Worm (Caenorhabditis elegans) whole organism, L4 larva: ENCODE results near the gene stau-1.
A peak's percentile ranks its signal among the peaks of the same experiment; 100 is the strongest.

Source experiments
- F10B5.3 ChIP-seq: sonication (generic microtip); optimal IDR thresholded peaks from 2 replicates; lab custom pipeline; 2016; ENCODE audit warnings: mild to moderate bottlenecking, missing genetic modification characterization, missing compliant biosample characterization
- F44E2.7 ChIP-seq: fragments of 200-800 bp; sonication (Bioruptor generic); IDR thresholded peaks from 2 replicates; pipeline ENCODE4 v2.1.2; 2022; ENCODE audit warnings: missing genetic modification characterization, missing compliant biosample characterization
- Y105C5A.15 ChIP-seq: fragments of 200-800 bp; sonication (Bioruptor generic); IDR thresholded peaks from 2 replicates; pipeline ENCODE4 v1.3.6; 2022; ENCODE audit warnings: missing genetic modification characterization, missing compliant biosample characterization
- ZK337.2 ChIP-seq: fragments of 200-800 bp; sonication (Bioruptor generic); IDR thresholded peaks from 2 replicates; pipeline ENCODE4 v1.3.6; 2022; ENCODE audit warnings: missing genetic modification reagents, missing genetic modification characterization, missing compliant biosample characterization
- aha-1 ChIP-seq: fragments of 150-350 bp; peaks from one replicate; lab custom pipeline; 2014; ENCODE audit warnings: missing biosample characterization, missing genetic modification characterization
- ceh-20 ChIP-seq: fragments of 200-800 bp; sonication (Bioruptor generic); IDR thresholded peaks from 2 replicates; pipeline ENCODE4 v1.3.6; 2022; ENCODE audit warnings: missing genetic modification reagents, missing genetic modification characterization, missing compliant biosample characterization
- ceh-28 ChIP-seq: fragments of 150-350 bp; optimal IDR thresholded peaks from 2 replicates; lab custom pipeline; 2014; ENCODE audit warnings: missing biosample characterization, missing genetic modification reagents, missing genetic modification characterization
- ceh-32 ChIP-seq: sonication (generic microtip); optimal IDR thresholded peaks from 2 replicates; lab custom pipeline; 2016; ENCODE audit warnings: mild to moderate bottlenecking, missing genetic modification characterization, missing compliant biosample characterization; ENCODE audit not compliant: poor library complexity
- cey-2 ChIP-seq: sonication (generic microtip); optimal IDR thresholded peaks from 3 replicates; lab custom pipeline; 2017; ENCODE audit warnings: missing genetic modification characterization, mild to moderate bottlenecking, missing compliant biosample characterization, antibody characterized with exemption, borderline replicate concordance; ENCODE audit not compliant: insufficient read depth
- ctbp-1 ChIP-seq: fragments of 200-800 bp; sonication (Bioruptor generic); IDR thresholded peaks from 2 replicates; pipeline ENCODE4 v1.3.6; 2022; ENCODE audit warnings: missing genetic modification reagents, missing genetic modification characterization, missing compliant biosample characterization
- daf-16 ChIP-seq, 3 experiments: sonication (generic microtip); optimal IDR thresholded peaks; 2 replicates each; lab custom pipeline; 2016 to 2017; ENCODE audit warnings: missing genetic modification characterization in 3 of 3, missing genetic modification reagents in 3 of 3, mild to moderate bottlenecking in 2 of 3, missing compliant biosample characterization in 2 of 3, missing biosample characterization in 1 of 3, moderate library complexity in 1 of 3
- dmd-6 ChIP-seq: fragments of 200-800 bp; sonication (Bioruptor generic); IDR thresholded peaks from 2 replicates; pipeline ENCODE4 v1.3.6; 2022; ENCODE audit warnings: missing genetic modification reagents, missing genetic modification characterization, missing compliant biosample characterization
- dmd-9 ChIP-seq: fragments of 200-800 bp; sonication (Bioruptor generic); IDR thresholded peaks from 2 replicates; pipeline ENCODE4 v1.3.6; 2022; ENCODE audit warnings: missing genetic modification reagents, missing genetic modification characterization, missing compliant biosample characterization
- duxl-1 ChIP-seq: sonication (generic microtip); optimal IDR thresholded peaks from 2 replicates; lab custom pipeline; 2016; ENCODE audit warnings: mild to moderate bottlenecking, missing genetic modification characterization, moderate library complexity, missing compliant biosample characterization; ENCODE audit not compliant: poor library complexity
- egl-27 ChIP-seq: sonication (generic microtip); optimal IDR thresholded peaks from 3 replicates; lab custom pipeline; 2017; ENCODE audit warnings: missing biosample characterization, missing genetic modification reagents, missing genetic modification characterization
- fkh-10 ChIP-seq: fragments of 150-350 bp; optimal IDR thresholded peaks from 2 replicates; lab custom pipeline; 2014; ENCODE audit warnings: missing biosample characterization, missing genetic modification reagents, missing genetic modification characterization
- hif-1 ChIP-seq, 2 experiments: sonication (generic microtip); optimal IDR thresholded peaks; 2 replicates each; lab custom pipeline; 2016 to 2017; ENCODE audit warnings: missing compliant biosample characterization in 2 of 2, missing genetic modification characterization in 2 of 2, missing genetic modification reagents in 2 of 2, missing genotype in 2 of 2, mild to moderate bottlenecking in 1 of 2
- hlh-11 ChIP-seq: fragments of 200-800 bp; sonication (Bioruptor generic); optimal IDR thresholded peaks from 2 replicates; lab custom pipeline; 2018; ENCODE audit warnings: mild to moderate bottlenecking, missing genetic modification characterization, missing compliant biosample characterization
- hlh-30 ChIP-seq: sonication (generic microtip); optimal IDR thresholded peaks from 2 replicates; lab custom pipeline; 2017; ENCODE audit warnings: antibody characterized with exemption, mild to moderate bottlenecking, missing genetic modification characterization, missing compliant biosample characterization; ENCODE audit not compliant: insufficient read depth
- hmg-1.1 ChIP-seq: fragments of 200-800 bp; sonication (Bioruptor generic); IDR thresholded peaks from 2 replicates; pipeline ENCODE4 v1.3.6; 2022; ENCODE audit warnings: missing genetic modification reagents, missing genetic modification characterization, missing compliant biosample characterization
- lin-15B ChIP-seq: fragments of 150-350 bp; sonication (generic microtip); optimal IDR thresholded peaks from 3 replicates; lab custom pipeline; 2014; ENCODE audit warnings: missing biosample characterization, missing genetic modification characterization
- lin-39 ChIP-seq: fragments of 150-350 bp; optimal IDR thresholded peaks from 2 replicates; lab custom pipeline; 2014; ENCODE audit warnings: missing biosample characterization, missing genetic modification reagents, missing genetic modification characterization
- lsy-2 ChIP-seq, 2 experiments: fragments of 150-350 bp in 1 of 2; sonication (generic microtip) in 1 of 2; optimal IDR thresholded peaks; 2 replicates each; lab custom pipeline; 2014 to 2017; ENCODE audit warnings: missing biosample characterization in 2 of 2, missing genetic modification characterization in 2 of 2
- mes-2 ChIP-seq: sonication (generic microtip); optimal IDR thresholded peaks from 2 replicates; lab custom pipeline; 2016; ENCODE audit warnings: missing genotype, mild to moderate bottlenecking, missing genetic modification characterization, missing compliant biosample characterization; ENCODE audit not compliant: poor library complexity, severe bottlenecking
- mxl-3 ChIP-seq: fragments of 200-800 bp; sonication (Bioruptor generic); optimal IDR thresholded peaks from 2 replicates; lab custom pipeline; 2018; ENCODE audit warnings: mild to moderate bottlenecking, missing genetic modification characterization, missing compliant biosample characterization
- nhr-11 ChIP-seq: fragments of 150-350 bp; optimal IDR thresholded peaks from 2 replicates; lab custom pipeline; 2014; ENCODE audit warnings: missing biosample characterization, missing genetic modification characterization
- nhr-111 ChIP-seq: fragments of 200-800 bp; sonication (Bioruptor generic); optimal IDR thresholded peaks from 2 replicates; lab custom pipeline; 2018; ENCODE audit warnings: mild to moderate bottlenecking, missing genetic modification characterization, missing compliant biosample characterization
- nhr-237 ChIP-seq: sonication (generic microtip); optimal IDR thresholded peaks from 2 replicates; lab custom pipeline; 2017; ENCODE audit warnings: missing biosample characterization, missing genetic modification characterization
- nhr-48 ChIP-seq: sonication (generic microtip); optimal IDR thresholded peaks from 2 replicates; lab custom pipeline; 2016; ENCODE audit warnings: mild to moderate bottlenecking, missing genetic modification characterization, missing compliant biosample characterization
- pha-4 ChIP-seq, 2 experiments: fragments of 150-350 bp in 1 of 2; fragments of 200-800 bp in 1 of 2; sonication (Bioruptor generic) in 1 of 2; IDR thresholded peaks in 1 of 2; optimal IDR thresholded peaks in 1 of 2; 2 replicates each; pipeline versions ENCODE4 v1.3.6 to Lab custom; 2014 to 2022; ENCODE audit warnings: missing genetic modification characterization in 2 of 2, missing genetic modification reagents in 2 of 2, missing biosample characterization in 1 of 2, missing compliant biosample characterization in 1 of 2
- pqm-1 ChIP-seq: sonication (generic microtip); optimal IDR thresholded peaks from 2 replicates; lab custom pipeline; 2017; ENCODE audit warnings: missing biosample characterization, missing genetic modification characterization
- set-16 ChIP-seq: fragments of 200-800 bp; sonication (Bioruptor generic); IDR thresholded peaks from 2 replicates; pipeline ENCODE4 v1.3.6; 2022; ENCODE audit warnings: missing genetic modification reagents, missing genetic modification characterization, missing compliant biosample characterization
- snpc-1.2 ChIP-seq: fragments of 200-800 bp; sonication (Bioruptor generic); IDR thresholded peaks from 2 replicates; pipeline ENCODE4 v1.3.6; 2022; ENCODE audit warnings: missing genetic modification reagents, missing genetic modification characterization, missing compliant biosample characterization
- snpc-4 ChIP-seq: fragments of 150-350 bp; optimal IDR thresholded peaks from 2 replicates; lab custom pipeline; 2014; ENCODE audit warnings: missing biosample characterization, missing genetic modification characterization
- spr-1 ChIP-seq: sonication (generic microtip); optimal IDR thresholded peaks from 2 replicates; lab custom pipeline; 2016; ENCODE audit warnings: mild to moderate bottlenecking, missing genetic modification characterization, missing compliant biosample characterization
- spr-3 ChIP-seq: fragments of 200-800 bp; sonication (Bioruptor generic); optimal IDR thresholded peaks from 2 replicates; lab custom pipeline; 2018; ENCODE audit warnings: mild to moderate bottlenecking, missing genetic modification characterization, missing compliant biosample characterization
- tra-1 ChIP-seq: fragments of 200-800 bp; sonication (Bioruptor generic); IDR thresholded peaks from 2 replicates; pipeline ENCODE4 v1.3.6; 2022; ENCODE audit warnings: missing genetic modification reagents, missing genetic modification characterization, missing compliant biosample characterization
- vab-7 ChIP-seq: fragments of 200-800 bp; sonication (Bioruptor generic); IDR thresholded peaks from 2 replicates; pipeline ENCODE4 v1.3.6; 2022; ENCODE audit warnings: missing genetic modification reagents, missing genetic modification characterization, missing compliant biosample characterization
- zfp-2 ChIP-seq: sonication (generic microtip); optimal IDR thresholded peaks from 2 replicates; lab custom pipeline; 2016; ENCODE audit warnings: mild to moderate bottlenecking, missing genetic modification characterization, missing compliant biosample characterization
- zip-11 ChIP-seq: fragments of 200-800 bp; sonication (Bioruptor generic); IDR thresholded peaks from 2 replicates; pipeline ENCODE4 v1.3.6; 2022; ENCODE audit warnings: missing genetic modification characterization, missing compliant biosample characterization
- ztf-11 ChIP-seq: fragments of 150-350 bp; optimal IDR thresholded peaks from 2 replicates; lab custom pipeline; 2014; ENCODE audit warnings: missing biosample characterization, missing genetic modification characterization

Gene stau-1

ce11 chrX:1060705-1061104, 25.6 kb upstream of the stau-1 start:
- TF ChIP-seq ctbp-1 (no peak), pha-4 (GFP tag; IDR thresholded peaks at IDR 0.05; lab: Robert Waterston, UW) (no peak), pha-4 (tag; optimal IDR thresholded peaks at IDR 0.05; lab: Kevin White, UChicago) (no peak)

- TF ChIP-seq hif-1 (tag; optimal IDR thresholded peaks at IDR 0.05; lab: Kevin White, UChicago) (no peak), dmd-9 (no peak), lin-39 (tag; lab: Kevin White, UChicago) (no peak), aha-1 (tag; lab: Kevin White, UChicago) (peak; percentile 80), fkh-10 (GFP tag; lab: Kevin White, UChicago) (peak; percentile 46), snpc-4 (tag; lab: Kevin White, UChicago) (no peak), nhr-48 (no peak), set-16 (peak; percentile 86)
Measured at ce11 chrX:1057821-1058377, 22.8 kb upstream of the stau-1 start.

ce11 chrX:1053929-1054328, 18.8 kb upstream of the stau-1 start, which contains the start of gene ncs-3:
Gene ncs-3, plus strand, starts transcription at chrX:1054081.
- no peak for TF ChIP-seq nhr-237 (tag; lab: Kevin White, UChicago)
- TF ChIP-seq daf-16 (GFP tag; optimal IDR thresholded peaks at IDR 0.05; lab: Kevin White, UChicago) = peak in 1 of 2 experiments; percentile 91
- TF ChIP-seq daf-16 (tag; optimal IDR thresholded peaks at IDR 0.05; lab: Kevin White, UChicago) = no peak
- TF ChIP-seq ceh-20 (GFP tag; lab: Robert Waterston, UW) = 0 out of 2 replicates have a peak, but pooled peaks have one; percentile 13
- peak; percentile 35 for TF ChIP-seq aha-1 (tag; lab: Kevin White, UChicago)
- TF ChIP-seq, all 104 proteins: peak for 3

- no peak for TF ChIP-seq pqm-1 (tag; lab: Kevin White, UChicago)
- TF ChIP-seq lin-15B (tag; lab: Kevin White, UChicago) = no peak
- TF ChIP-seq tra-1 (GFP tag; lab: Robert Waterston, UW) = no peak
- TF ChIP-seq zip-11 = no peak
- TF ChIP-seq aha-1 (tag; lab: Kevin White, UChicago) = no peak
- TF ChIP-seq hlh-30 (tag; lab: Kevin White, UChicago) = no peak
- TF ChIP-seq hmg-1.1 (GFP tag; lab: Robert Waterston, UW) = no peak
- TF ChIP-seq spr-1 (tag; lab: Kevin White, UChicago) = no peak
- TF ChIP-seq Y105C5A.15 (GFP tag; lab: Robert Waterston, UW) = no peak
- TF ChIP-seq lsy-2 (tag; optimal IDR thresholded peaks at IDR 0.05; lab: Kevin White, UChicago) = no peak
- no peak for TF ChIP-seq F10B5.3
Measured at ce11 chrX:1052960-1053359, 17.9 kb upstream of the stau-1 start.

- no peak for TF ChIP-seq F44E2.7 (GFP tag; lab: Robert Waterston, UW)
- no peak for TF ChIP-seq snpc-1.2 (GFP tag; lab: Robert Waterston, UW)
- TF ChIP-seq vab-7 (GFP tag; lab: Robert Waterston, UW) = no peak
- TF ChIP-seq ztf-11 (tag; lab: Kevin White, UChicago) = no peak
- TF ChIP-seq mes-2 (tag; lab: Kevin White, UChicago) = no peak
- no peak for TF ChIP-seq dmd-6
- no peak for TF ChIP-seq zfp-2 (tag; lab: Kevin White, UChicago)
- no peak for TF ChIP-seq ceh-32
- TF ChIP-seq cey-2 (tag; lab: Kevin White, UChicago) = no peak
- TF ChIP-seq ZK337.2 (GFP tag; lab: Robert Waterston, UW) = no peak
- no peak for TF ChIP-seq pha-4 (GFP tag; IDR thresholded peaks at IDR 0.05; lab: Robert Waterston, UW)
- TF ChIP-seq pha-4 (tag; optimal IDR thresholded peaks at IDR 0.05; lab: Kevin White, UChicago) = no peak
- TF ChIP-seq ceh-28 = no peak
- peak; percentile 18 for TF ChIP-seq mxl-3 (GFP tag; lab: Kevin White, UChicago)
- TF ChIP-seq lin-15B (tag; lab: Kevin White, UChicago) = no peak
- TF ChIP-seq pqm-1 (tag; lab: Kevin White, UChicago) = no peak
- TF ChIP-seq spr-3 (GFP tag; lab: Kevin White, UChicago) = no peak
- no peak for TF ChIP-seq F10B5.3
- no peak for TF ChIP-seq nhr-111 (GFP tag; lab: Kevin White, UChicago)
- no peak for TF ChIP-seq spr-1 (tag; lab: Kevin White, UChicago)
- TF ChIP-seq hlh-11 (tag; lab: Kevin White, UChicago) = peak; percentile 43
- peak; percentile 52 for TF ChIP-seq nhr-11
- TF ChIP-seq egl-27 = no peak
- TF ChIP-seq snpc-4 (tag; lab: Kevin White, UChicago) = no peak
- TF ChIP-seq duxl-1 = no peak
Measured at ce11 chrX:1051041-1051440, 16.0 kb upstream of the stau-1 start.
